Worm (Caenorhabditis elegans) whole organism, L4/young adult: ENCODE data around the gene nhx-6.

ENCODE experiments used
- dao-5 ChIP-seq: sonication (generic microtip); optimal IDR thresholded peaks from 2 replicates; lab custom pipeline; 2016; ENCODE audit warnings: missing genotype, missing genetic modification characterization, moderate library complexity, missing compliant biosample characterization
- him-1 ChIP-seq: sonication (generic microtip); optimal IDR thresholded peaks from 2 replicates; lab custom pipeline; 2016; ENCODE audit warnings: missing genotype, missing genetic modification reagents, missing genetic modification characterization, missing compliant biosample characterization

- TF ChIP-seq dao-5 (tag; lab: Kevin White, UChicago) (no peak), him-1 (tag; lab: Kevin White, UChicago) (no peak)
Measured at ce11 chrII:1695861-1696260, 25.2 kb downstream of the nhx-6 start, which contains the start of gene F58E1.13.
